Worm (Caenorhabditis elegans): ENCODE results near the gene ZK1010.5.

Gene ZK1010.5

DNA sequence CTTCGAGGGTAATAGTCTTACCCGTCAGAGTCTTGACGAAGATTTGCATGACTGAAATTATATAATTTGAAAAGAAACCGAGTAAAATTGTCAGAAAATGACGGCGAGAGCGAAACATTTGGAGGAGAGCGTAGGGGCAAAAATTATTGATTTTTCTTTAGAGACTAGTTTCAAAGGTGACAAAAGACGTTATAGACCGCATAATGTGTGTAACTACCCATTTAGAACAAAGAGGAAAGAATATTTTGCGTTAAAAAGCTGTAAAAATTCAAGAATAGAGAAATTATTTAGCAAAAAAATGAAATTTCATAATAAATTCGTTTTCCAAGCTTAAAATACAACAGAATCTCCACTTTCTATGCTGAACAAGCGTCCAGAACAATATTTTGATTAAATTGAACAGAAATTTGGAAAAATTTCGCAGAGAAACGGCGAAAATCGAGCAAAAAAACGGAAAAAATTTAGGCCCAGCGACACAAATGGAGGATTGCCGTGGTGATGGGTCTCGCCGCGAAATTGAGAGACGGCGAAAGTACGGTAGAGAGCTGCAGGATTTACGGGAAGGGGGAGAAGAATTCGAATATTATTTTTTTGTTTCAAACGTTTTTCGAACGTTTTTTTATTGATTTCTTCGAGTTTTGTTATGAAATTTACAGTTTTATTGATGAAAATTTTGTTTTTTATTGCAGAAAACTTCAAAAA lies 8.7 kb downstream of the ZK1010.5 start, which contains the start of the genes ubq-2 and frg-1 (continued):
- TF ChIP-seq athp-1 (tag; optimal IDR thresholded peaks at IDR 0.05) (peak; percentile 30), ceh-91 (GFP tag; IDR thresholded peaks at IDR 0.05) (peak; percentile 60), attf-5 (GFP tag; optimal IDR thresholded peaks at IDR 0.05) (peak; percentile 89), atf-7 (tag; optimal IDR thresholded peaks at IDR 0.05) (no peak), repo-1 (tag; optimal IDR thresholded peaks at IDR 0.05) (no peak), pha-4 (tag; optimal IDR thresholded peaks at IDR 0.05) (peak; percentile 60), Y56A3A.18 (GFP tag; IDR thresholded peaks at IDR 0.05) (no peak), ekl-4 (GFP tag; IDR thresholded peaks at IDR 0.05) (peak; percentile 67), ceh-27 (GFP tag; optimal IDR thresholded peaks at IDR 0.05) (peak; percentile 61), pbrm-1 (GFP tag; IDR thresholded peaks at IDR 0.05) (peak; percentile 80), sea-2 (GFP tag; IDR thresholded peaks at IDR 0.05) (no peak), dox-1 (GFP tag; IDR thresholded peaks at IDR 0.05) (peak; percentile 89), cebp-1 (GFP tag; IDR thresholded peaks at IDR 0.05) (no peak), cebp-1 (tag; optimal IDR thresholded peaks at IDR 0.05) (peak; percentile 78)

DNA sequence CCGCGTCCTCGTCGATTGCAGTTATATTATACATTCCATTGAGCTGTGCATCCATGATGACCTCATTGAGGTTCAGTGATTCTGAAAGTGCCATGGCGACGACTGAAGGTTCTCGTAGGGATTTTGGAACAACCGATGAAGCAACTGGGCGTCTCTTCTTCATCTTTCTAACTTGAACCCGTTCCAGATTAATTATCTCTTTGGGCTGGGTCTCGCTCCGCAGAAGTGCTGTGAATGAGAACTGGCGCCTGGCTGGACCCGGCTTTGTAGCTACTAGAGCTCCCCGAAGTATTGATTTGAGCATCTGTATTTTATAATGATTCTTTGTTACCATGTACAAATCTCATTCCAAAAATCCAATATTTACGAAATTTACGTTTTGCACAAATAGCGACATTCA lies 9.8 kb downstream of the ZK1010.5 start, which contains the start of gene ZK1010.2:
TSS of gene ZK1010.2 (minus strand) at position 304 of the 400 bp plus-strand sequence.
- TF ChIP-seq aptf-2 (GFP tag; conservative IDR thresholded peaks at IDR 0.05) (no peak), F57C9.4 (tag; optimal IDR thresholded peaks at IDR 0.05) (no peak), ceh-91 (GFP tag; IDR thresholded peaks at IDR 0.05) (no peak), lin-35 (GFP tag; optimal IDR thresholded peaks at IDR 0.05) (peak in 1 of 3 experiments; percentile 6), B0019.2 (GFP tag; conservative IDR thresholded peaks at IDR 0.05) (no peak), lin-54 (GFP tag; optimal IDR thresholded peaks at IDR 0.05) (peak; percentile 78), him-1 (tag; optimal IDR thresholded peaks at IDR 0.05) (no peak), pbrm-1 (GFP tag; IDR thresholded peaks at IDR 0.05) (peak; percentile 33; the same call in 1 of the 2 replicates), egrh-3 (GFP tag; IDR thresholded peaks at IDR 0.05) (no peak), B0035.1 (tag; optimal IDR thresholded peaks at IDR 0.05) (no peak), let-607 (tag; optimal IDR thresholded peaks at IDR 0.05) (no peak), ceh-100 (GFP tag; IDR thresholded peaks at IDR 0.05) (peak; percentile 63; the same call in 1 of the 2 replicates), Y53F4B.3 (GFP tag; IDR thresholded peaks at IDR 0.05) (no peak), bed-1 (GFP tag; IDR thresholded peaks at IDR 0.05) (no peak), sea-2 (GFP tag; IDR thresholded peaks at IDR 0.05) (no peak), madf-10 (tag; optimal IDR thresholded peaks at IDR 0.05) (no peak), lin-40 (tag; optimal IDR thresholded peaks at IDR 0.05) (no peak), madf-6 (GFP tag; IDR thresholded peaks at IDR 0.05) (peak; percentile 70), ceh-58 (GFP tag; IDR thresholded peaks at IDR 0.05) (no peak), hlh-12 (tag; optimal IDR thresholded peaks at IDR 0.05) (no peak), sdz-38 (tag; optimal IDR thresholded peaks at IDR 0.05) (no peak), die-1 (tag; optimal IDR thresholded peaks at IDR 0.05) (no peak), attf-3 (GFP tag; conservative IDR thresholded peaks at IDR 0.05) (no peak), cebp-1 (GFP tag; IDR thresholded peaks at IDR 0.05) (no peak), cebp-1 (tag; optimal IDR thresholded peaks at IDR 0.05) (peak; percentile 5), repo-1 (tag; optimal IDR thresholded peaks at IDR 0.05) (no peak), F22D6.2 (tag; optimal IDR thresholded peaks at IDR 0.05) (no peak), D2030.7 (GFP tag; IDR thresholded peaks at IDR 0.05) (peak; percentile 41; the same call in 1 of the 2 replicates), nhr-120 (GFP tag; IDR thresholded peaks at IDR 0.05) (no peak), aptf-3 (GFP tag; IDR thresholded peaks at IDR 0.05) (no peak), nfyb-1 (GFP tag; IDR thresholded peaks at IDR 0.05) (no peak), ztf-22 (GFP tag; optimal IDR thresholded peaks at IDR 0.05) (no peak), nfya-2 (GFP tag; IDR thresholded peaks at IDR 0.05) (no peak), F37B4.10 (GFP tag; IDR thresholded peaks at IDR 0.05) (no peak), F49E8.2 (tag; optimal IDR thresholded peaks at IDR 0.05; ENCODE audit: insufficient read depth) (peak; percentile 76), lin-26 (GFP tag; IDR thresholded peaks at IDR 0.05) (no peak), ztf-28 (GFP tag; IDR thresholded peaks at IDR 0.05) (no peak), zfh-2 (GFP tag; conservative IDR thresholded peaks at IDR 0.05) (no peak)

Measured in whole organism, young adult.